Fruit fly (Drosophila melanogaster): ENCODE results near the gene Flo2.

Gene Flo2

DNA sequence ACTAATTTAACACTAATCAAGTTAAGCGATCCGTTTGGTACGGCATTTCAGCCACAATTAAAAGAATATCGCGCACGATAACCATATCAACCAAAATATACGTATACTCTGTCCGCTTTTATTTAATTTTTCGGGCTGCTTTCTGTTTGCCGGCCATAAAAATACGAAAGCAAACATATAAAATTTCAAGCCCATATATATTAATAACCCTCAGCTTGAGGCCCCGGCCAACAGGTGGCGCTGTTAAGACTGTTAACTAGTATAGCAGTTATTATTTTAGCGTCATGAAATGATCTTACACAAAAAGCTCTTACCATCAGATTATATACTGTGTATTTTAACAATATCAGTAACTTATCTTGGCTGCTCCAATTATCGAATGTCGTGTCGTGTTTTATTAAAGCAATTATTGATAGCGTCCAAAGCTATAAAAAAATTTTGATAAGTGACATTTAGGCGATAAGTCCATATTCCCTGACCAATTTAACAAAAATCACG is 79.6 kb downstream of the Flo2 start, which contains the start of gene Eo (continued):
- TF ChIP-seq CG7357 (GFP tag; IDR thresholded peaks at IDR 0.05): no peak
- peak; percentile 21 for TF ChIP-seq stwl (tag; optimal IDR thresholded peaks at IDR 0.05)
- TF ChIP-seq CG9437 (GFP tag; optimal IDR thresholded peaks at IDR 0.05): no peak
- TF ChIP-seq zf30C (GFP tag; optimal IDR thresholded peaks at IDR 0.05): no peak
- TF ChIP-seq CG2120 (GFP tag; optimal IDR thresholded peaks at IDR 0.05): no peak
- TF ChIP-seq lab (GFP tag; optimal IDR thresholded peaks at IDR 0.05): peak; percentile 28
- TF ChIP-seq Blimp-1 (GFP tag; optimal IDR thresholded peaks at IDR 0.05): no peak
- no peak for TF ChIP-seq CG10209 (GFP tag; optimal IDR thresholded peaks at IDR 0.05)
- TF ChIP-seq Pdp1 (GFP tag; optimal IDR thresholded peaks at IDR 0.05): peak in 1 of 2 experiments; percentile 70
- peak; percentile 66 for TF ChIP-seq mirr (GFP tag; optimal IDR thresholded peaks at IDR 0.05)
- TF ChIP-seq CG30020 (tag; optimal IDR thresholded peaks at IDR 0.05): no peak
- TF ChIP-seq CG9609 (GFP tag; optimal IDR thresholded peaks at IDR 0.05): no peak
- no peak for TF ChIP-seq Opbp (GFP tag; IDR thresholded peaks at IDR 0.05; ENCODE audit: partially characterized antibody)
- TF ChIP-seq CG15479 (GFP tag; optimal IDR thresholded peaks at IDR 0.05): no peak
- peak; percentile 45 for TF ChIP-seq CG10979 (tag; optimal IDR thresholded peaks at IDR 0.05)
- TF ChIP-seq sqz (GFP tag; optimal IDR thresholded peaks at IDR 0.05): no peak
- no peak for TF ChIP-seq pho (GFP tag; optimal IDR thresholded peaks at IDR 0.05)
- TF ChIP-seq CG11093 (GFP tag; IDR thresholded peaks at IDR 0.05): no peak
- TF ChIP-seq Vsx1 (GFP tag; optimal IDR thresholded peaks at IDR 0.05): peak; percentile 18
- 0 out of 4 replicates have a peak, but pooled peaks have one; percentile 11 for TF ChIP-seq chinmo (GFP tag; IDR thresholded peaks at IDR 0.05; ENCODE audit: partially characterized antibody)
- TF ChIP-seq Asciz (GFP tag; optimal IDR thresholded peaks at IDR 0.05): no peak
- no peak for TF ChIP-seq Adf1 (GFP tag; IDR thresholded peaks at IDR 0.05)
- no peak for TF ChIP-seq tap (tag; optimal IDR thresholded peaks at IDR 0.05)
- TF ChIP-seq sens (GFP tag): peak; percentile 32
- no peak for TF ChIP-seq Drgx (GFP tag; IDR thresholded peaks at IDR 0.05)
- no peak for TF ChIP-seq aop (GFP tag; IDR thresholded peaks at IDR 0.05)
- no peak for TF ChIP-seq Fer1 (GFP tag; optimal IDR thresholded peaks at IDR 0.05)
- peak; percentile 98 for TF ChIP-seq exex (tag; optimal IDR thresholded peaks at IDR 0.05)
- TF ChIP-seq rib (GFP tag; IDR thresholded peaks at IDR 0.05): no peak
- peak; percentile 90 for TF ChIP-seq CTCF (GFP tag; optimal IDR thresholded peaks at IDR 0.05)
- TF ChIP-seq Abd-B (GFP tag; optimal IDR thresholded peaks at IDR 0.05): peak; percentile 25
- no peak for TF ChIP-seq hkb (optimal IDR thresholded peaks at IDR 0.05)
- no peak for TF ChIP-seq hkb (GFP tag; IDR thresholded peaks at IDR 0.05)
- no peak for TF ChIP-seq Hey (tag; optimal IDR thresholded peaks at IDR 0.05)
- TF ChIP-seq CG16815 (GFP tag; optimal IDR thresholded peaks at IDR 0.05): no peak
- TF ChIP-seq ac (GFP tag; optimal IDR thresholded peaks at IDR 0.05): no peak
- no peak for TF ChIP-seq CG10366 (GFP tag; IDR thresholded peaks at IDR 0.05)
- no peak for TF ChIP-seq ase (GFP tag; IDR thresholded peaks at IDR 0.05)
- no peak for TF ChIP-seq NfI (GFP tag; optimal IDR thresholded peaks at IDR 0.05)
- TF ChIP-seq ftz-f1 (GFP tag; optimal IDR thresholded peaks at IDR 0.05): no peak
- no peak for TF ChIP-seq CG10543 (GFP tag; optimal IDR thresholded peaks at IDR 0.05)
- TF ChIP-seq Dp (GFP tag; optimal IDR thresholded peaks at IDR 0.05): no peak
- no peak for TF ChIP-seq CG16863 (GFP tag; optimal IDR thresholded peaks at IDR 0.05)
- TF ChIP-seq dati (GFP tag; IDR thresholded peaks at IDR 0.05): no peak
- TF ChIP-seq wek (GFP tag; optimal IDR thresholded peaks at IDR 0.05): no peak
- no peak for TF ChIP-seq trh (GFP tag; optimal IDR thresholded peaks at IDR 0.05)
- TF ChIP-seq CG3847 (GFP tag; IDR thresholded peaks at IDR 0.05): no peak
- peak; percentile 2 for TF ChIP-seq kni (GFP tag; optimal IDR thresholded peaks at IDR 0.05)
- no peak for TF ChIP-seq Dip3 (GFP tag; optimal IDR thresholded peaks at IDR 0.05)
- no peak for TF ChIP-seq vfl (GFP tag; optimal IDR thresholded peaks at IDR 0.05)
- TF ChIP-seq Hmr (GFP tag; optimal IDR thresholded peaks at IDR 0.05): peak; percentile 26
